Fruit fly (Drosophila melanogaster): Measurements from ENCODE around the gene UGP.

DNA sequence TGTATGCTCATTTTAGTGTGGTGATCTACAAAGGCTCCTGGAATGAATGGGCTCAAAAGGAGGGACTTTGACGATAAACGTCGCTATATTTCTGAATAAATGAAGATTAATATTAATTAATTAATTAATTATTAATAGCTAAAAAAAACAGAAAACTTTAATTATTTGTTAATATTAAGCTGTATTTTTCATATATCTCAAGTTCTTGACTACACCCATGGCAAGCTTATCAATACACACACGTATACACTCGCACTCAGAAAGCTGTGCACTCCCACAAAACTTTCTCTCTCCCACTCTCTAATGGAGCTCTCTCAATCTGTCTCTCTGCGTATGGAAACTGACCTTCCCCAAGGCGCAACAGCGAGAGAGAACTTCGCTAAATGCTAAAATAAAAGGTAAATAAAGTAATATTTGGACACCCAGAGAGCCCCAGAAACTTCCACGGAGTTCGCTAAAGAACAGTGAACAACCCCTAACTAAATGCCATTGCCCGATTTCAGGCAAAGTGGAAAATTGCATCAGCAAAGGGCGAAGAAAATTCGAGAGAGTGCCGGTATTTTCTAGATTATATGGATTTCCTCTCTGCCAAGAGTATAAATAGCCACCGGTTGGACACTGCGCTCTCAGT lies 14.8 kb upstream of the UGP start:
- TF ChIP-seq Hr96 (GFP tag; optimal IDR thresholded peaks at IDR 0.05) (no peak), Clk (GFP tag; optimal IDR thresholded peaks at IDR 0.05) (peak; percentile 50), cic (GFP tag; optimal IDR thresholded peaks at IDR 0.05) (peak; percentile 23), CG5204 (GFP tag; optimal IDR thresholded peaks at IDR 0.05) (no peak), CG14711 (tag; optimal IDR thresholded peaks at IDR 0.05) (peak; percentile 64), CG7045 (GFP tag; optimal IDR thresholded peaks at IDR 0.05) (peak; percentile 74), CG33017 (tag; optimal IDR thresholded peaks at IDR 0.05) (peak; percentile 71), kay (GFP tag; ENCODE audit: borderline replicate concordance) (no peak), CG11617 (GFP tag; optimal IDR thresholded peaks at IDR 0.05) (peak; percentile 73), tj (GFP tag; optimal IDR thresholded peaks at IDR 0.05) (peak; percentile 35), CG1620 (GFP tag; optimal IDR thresholded peaks at IDR 0.05) (no peak), pad (GFP tag; optimal IDR thresholded peaks at IDR 0.05) (peak; percentile 46)
